Worm (Caenorhabditis elegans) whole organism, young adult: ENCODE measurements around the gene glb-20.

ENCODE experiments used
- K12H6.12 ChIP-seq: fragments of 200-800 bp; sonication (Bioruptor generic); optimal IDR thresholded peaks from 2 replicates; lab custom pipeline; 2018; ENCODE audit warnings: mild to moderate bottlenecking, missing genetic modification characterization, missing compliant biosample characterization
- Y56A3A.18 ChIP-seq: fragments of 200-800 bp; sonication (Bioruptor generic); IDR thresholded peaks from 2 replicates; pipeline ENCODE4 v1.3.6; 2022; ENCODE audit warnings: missing genetic modification reagents, missing genetic modification characterization, missing compliant biosample characterization
- atf-7 ChIP-seq: sonication (generic microtip); optimal IDR thresholded peaks from 2 replicates; lab custom pipeline; 2017; ENCODE audit warnings: mild to moderate bottlenecking, missing genetic modification characterization, missing compliant biosample characterization
- athp-1 ChIP-seq: sonication (generic microtip); optimal IDR thresholded peaks from 2 replicates; lab custom pipeline; 2017; ENCODE audit warnings: mild to moderate bottlenecking, missing genetic modification characterization, missing compliant biosample characterization
- ceh-91 ChIP-seq: fragments of 200-800 bp; sonication (Bioruptor generic); IDR thresholded peaks from 2 replicates; pipeline ENCODE4 v1.3.6; 2022; ENCODE audit warnings: missing genetic modification reagents, missing genetic modification characterization, missing compliant biosample characterization
- efl-1 ChIP-seq: fragments of 150-350 bp; optimal IDR thresholded peaks from 2 replicates; lab custom pipeline; 2014; ENCODE audit warnings: missing biosample characterization, missing genetic modification reagents, missing genetic modification characterization
- mxl-1 ChIP-seq: sonication (generic microtip); optimal IDR thresholded peaks from 2 replicates; lab custom pipeline; 2016; ENCODE audit warnings: missing genetic modification characterization, missing compliant biosample characterization
- nhr-27 ChIP-seq: fragments of 200-800 bp; sonication (Bioruptor generic); optimal IDR thresholded peaks from 2 replicates; lab custom pipeline; 2018; ENCODE audit warnings: mild to moderate bottlenecking, missing genetic modification characterization, moderate library complexity, missing compliant biosample characterization
- snpc-4 ChIP-seq, 5 experiments: fragments of 150-350 bp in 1 of 5; sonication (generic microtip) in 4 of 5; optimal IDR thresholded peaks; 2 replicates each; lab custom pipeline; 2014 to 2018; ENCODE audit warnings: missing genetic modification characterization in 5 of 5, missing biosample characterization in 3 of 5, antibody characterized with exemption in 2 of 5, mild to moderate bottlenecking in 2 of 5, missing compliant biosample characterization in 2 of 5, missing genotype in 2 of 5, moderate library complexity in 2 of 5, missing genetic modification reagents in 1 of 5
- ztf-22 ChIP-seq: fragments of 200-800 bp; sonication (Bioruptor generic); optimal IDR thresholded peaks from 2 replicates; lab custom pipeline; 2018; ENCODE audit warnings: mild to moderate bottlenecking, missing genetic modification characterization, moderate library complexity, missing compliant biosample characterization
- ztf-26 ChIP-seq: sonication (generic microtip); optimal IDR thresholded peaks from 2 replicates; lab custom pipeline; 2017; ENCODE audit warnings: missing genetic modification characterization, missing compliant biosample characterization

- TF ChIP-seq athp-1 (tag; lab: Kevin White, UChicago) = no peak
- no peak for TF ChIP-seq ceh-91 (GFP tag; lab: Robert Waterston, UW)
- TF ChIP-seq K12H6.12 (tag; lab: Kevin White, UChicago) = no peak
- no peak for TF ChIP-seq ztf-26
- no peak for TF ChIP-seq atf-7 (tag; lab: Kevin White, UChicago)
- no peak for TF ChIP-seq mxl-1 (tag; lab: Kevin White, UChicago)
- TF ChIP-seq Y56A3A.18 (GFP tag; lab: Robert Waterston, UW) = no peak
- TF ChIP-seq snpc-4 (GFP tag; optimal IDR thresholded peaks at IDR 0.05; lab: Kevin White, UChicago) = no peak
- TF ChIP-seq snpc-4 (tag; optimal IDR thresholded peaks at IDR 0.05; lab: Kevin White, UChicago) = no peak
- TF ChIP-seq efl-1 = no peak
- no peak for TF ChIP-seq ztf-22
- TF ChIP-seq nhr-27 (tag; lab: Kevin White, UChicago) = no peak
Measured at ce11 chrX:13569854-13570253, 13.9 kb upstream of the glb-20 start, which contains the start of gene R01E6.7.
